Fruit fly (Drosophila melanogaster) Kc167 (cell line): Measurements from ENCODE around the gene saturn.

Source experiments
- Myc ChIP-seq: fragments of >200 bp; optimal IDR thresholded peaks from 2 replicates; lab custom pipeline; 2017; ENCODE audit warnings: missing external identifiers
- Sin3A ChIP-seq: fragments of >200 bp; optimal IDR thresholded peaks from 2 replicates; lab custom pipeline; 2018; ENCODE audit warnings: missing external identifiers
- h ChIP-seq: fragments of >200 bp; optimal IDR thresholded peaks from 3 replicates; lab custom pipeline; 2018; ENCODE audit warnings: missing external identifiers
- insv ChIP-seq: fragments of >200 bp; optimal IDR thresholded peaks from 3 replicates; lab custom pipeline; 2018; ENCODE audit warnings: missing external identifiers
- psq ChIP-seq: fragments of >200 bp; optimal IDR thresholded peaks from 2 replicates; lab custom pipeline; 2017; ENCODE audit warnings: missing external identifiers
- ttk ChIP-seq: sonication (Bioruptor generic); optimal IDR thresholded peaks from 2 replicates; lab custom pipeline; 2017; ENCODE audit warnings: missing external identifiers

Gene saturn

dm6 chr3L:14203023-14203422 lies at the start of gene saturn:
saturn (plus strand) TSS chr3L:14203323.
- TF ChIP-seq psq (lab: Kevin White, UChicago) (no peak), ttk (no peak), Sin3A (lab: Kevin White, UChicago) (no peak)

- TF ChIP-seq ttk, result no peak
- TF ChIP-seq psq (lab: Kevin White, UChicago), result no peak
These were observed 49.5 kb upstream of the saturn start for dm6 chr3L:14153644-14154043.

DNA sequence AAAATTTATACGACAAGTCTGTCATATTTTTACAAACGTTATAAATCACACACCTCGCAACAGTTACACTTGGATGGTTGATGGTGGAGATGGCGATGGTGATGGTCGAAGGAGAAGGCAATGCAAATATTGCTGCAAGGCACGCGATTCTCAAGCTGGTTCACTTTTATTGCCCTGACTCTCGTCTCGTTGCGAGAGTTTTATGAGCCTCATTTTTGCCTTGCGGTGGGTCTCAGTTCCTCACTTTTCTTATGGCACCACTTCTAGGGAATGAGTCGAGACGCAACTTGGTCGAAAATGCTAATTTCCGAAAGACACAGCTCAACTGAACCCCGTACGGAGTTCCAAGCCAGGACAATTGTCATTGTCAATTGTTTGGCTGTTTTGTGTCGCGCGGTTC lies 48.2 kb upstream of the saturn start:
- no peak for TF ChIP-seq insv (lab: Kevin White, UChicago)
- TF ChIP-seq h, result no peak
- no peak for TF ChIP-seq psq (lab: Kevin White, UChicago)
- no peak for TF ChIP-seq Sin3A (lab: Kevin White, UChicago)
- no peak for TF ChIP-seq ttk
- TF ChIP-seq Myc (lab: Kevin White, UChicago), result no peak

dm6 chr3L:14157919-14158541 lies 45.1 kb upstream of the saturn start:
- TF ChIP-seq ttk, result no peak
- TF ChIP-seq Sin3A (lab: Kevin White, UChicago), result no peak
- no peak for TF ChIP-seq psq (lab: Kevin White, UChicago)
- no peak for TF ChIP-seq insv (lab: Kevin White, UChicago)
- TF ChIP-seq Myc (lab: Kevin White, UChicago), result no peak
- TF ChIP-seq h, result no peak

dm6 chr3L:14160436-14160835 lies 42.7 kb upstream of the saturn start:
- TF ChIP-seq Sin3A (lab: Kevin White, UChicago), result no peak
- TF ChIP-seq psq (lab: Kevin White, UChicago), result no peak
- TF ChIP-seq Myc (lab: Kevin White, UChicago), result no peak
- no peak for TF ChIP-seq h
- TF ChIP-seq insv (lab: Kevin White, UChicago), result no peak
- TF ChIP-seq ttk, result no peak

- TF ChIP-seq h, result no peak
- TF ChIP-seq psq (lab: Kevin White, UChicago), result no peak
- TF ChIP-seq ttk, result no peak
These were observed 41.2 kb upstream of the saturn start for dm6 chr3L:14161951-14162350.

DNA sequence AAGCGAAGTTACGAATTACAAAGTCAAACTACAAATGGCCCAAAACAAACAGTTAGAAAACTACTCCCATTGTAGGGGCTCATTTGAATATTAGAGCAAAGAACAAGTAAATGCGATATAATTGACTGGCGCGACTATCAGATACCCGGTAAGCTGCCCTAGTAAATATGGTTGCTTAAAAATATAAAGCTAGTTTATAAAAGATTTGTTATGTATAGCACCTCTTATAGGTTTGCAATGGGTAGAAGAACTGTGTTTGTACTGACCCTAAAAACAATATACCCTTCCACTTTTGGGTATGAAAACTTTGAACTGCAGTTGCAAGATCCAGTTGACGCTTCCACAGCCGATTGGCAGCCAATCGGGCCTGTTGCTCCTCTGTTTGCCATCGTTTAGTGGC lies 36.9 kb upstream of the saturn start:
- TF ChIP-seq insv (lab: Kevin White, UChicago) (no peak), ttk (no peak)

dm6 chr3L:14167917-14168316 lies 35.2 kb upstream of the saturn start:
- TF ChIP-seq h (no peak), Sin3A (lab: Kevin White, UChicago) (no peak), ttk (no peak), psq (lab: Kevin White, UChicago) (no peak), Myc (lab: Kevin White, UChicago) (no peak), insv (lab: Kevin White, UChicago) (no peak)

dm6 chr3L:14170531-14170930 lies 32.6 kb upstream of the saturn start:
- no peak for TF ChIP-seq Sin3A (lab: Kevin White, UChicago)
- no peak for TF ChIP-seq insv (lab: Kevin White, UChicago)
- TF ChIP-seq ttk, result no peak
- no peak for TF ChIP-seq h
- TF ChIP-seq Myc (lab: Kevin White, UChicago), result no peak

- TF ChIP-seq insv (lab: Kevin White, UChicago), result no peak
- TF ChIP-seq Myc (lab: Kevin White, UChicago), result no peak
- TF ChIP-seq ttk, result no peak
- no peak for TF ChIP-seq psq (lab: Kevin White, UChicago)
- no peak for TF ChIP-seq Sin3A (lab: Kevin White, UChicago)
- no peak for TF ChIP-seq h
These were observed 30.8 kb upstream of the saturn start for dm6 chr3L:14172174-14172940.

DNA sequence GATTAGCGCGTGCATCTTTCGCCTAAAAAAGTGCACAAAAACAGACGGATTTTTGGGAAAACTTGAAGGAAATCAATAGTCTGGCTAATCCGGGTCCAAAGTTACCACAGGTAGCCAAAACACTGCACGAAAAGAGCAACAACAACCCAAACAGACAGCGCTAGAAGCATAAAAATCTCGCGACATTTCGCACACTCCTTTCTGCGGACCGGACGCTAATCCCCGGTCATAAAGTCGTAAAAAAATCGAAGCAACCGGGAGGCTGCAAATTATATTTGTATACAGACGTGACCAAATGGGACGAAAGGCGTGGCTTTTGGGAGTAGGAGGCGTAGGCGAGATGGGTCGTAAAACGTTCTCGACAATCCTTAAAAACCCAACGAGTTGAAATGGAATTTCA lies 29.8 kb upstream of the saturn start:
- TF ChIP-seq Sin3A (lab: Kevin White, UChicago) (no peak), ttk (no peak), Myc (lab: Kevin White, UChicago) (no peak), psq (lab: Kevin White, UChicago) (no peak), insv (lab: Kevin White, UChicago) (no peak), h (no peak)

DNA sequence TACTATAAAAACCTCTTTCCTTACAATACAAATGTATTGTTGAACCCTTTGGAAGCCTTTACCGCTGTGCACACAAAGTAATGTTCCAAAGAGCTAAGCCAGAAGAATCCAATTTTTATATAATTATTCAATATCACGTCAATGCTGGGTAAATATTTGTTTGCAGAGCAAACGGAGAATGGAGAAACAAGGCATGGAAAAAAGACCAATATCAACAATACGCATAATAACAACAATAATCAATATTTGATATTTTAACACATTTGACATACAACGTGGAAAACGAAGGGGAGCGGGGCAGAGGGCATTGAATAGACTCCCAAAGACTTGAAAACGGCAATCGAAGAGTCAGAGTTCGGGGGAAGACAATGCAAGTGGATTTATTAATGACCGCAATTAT lies 28.9 kb upstream of the saturn start:
- TF ChIP-seq h, result no peak
- TF ChIP-seq psq (lab: Kevin White, UChicago), result no peak
- TF ChIP-seq ttk, result no peak

- TF ChIP-seq Myc (lab: Kevin White, UChicago) (no peak), h (no peak), psq (lab: Kevin White, UChicago) (no peak), Sin3A (lab: Kevin White, UChicago) (no peak), insv (lab: Kevin White, UChicago) (no peak), ttk (no peak)
These were observed 25.5 kb upstream of the saturn start for dm6 chr3L:14177476-14178179.
